Worm (Caenorhabditis elegans) whole organism, L4 larva: ENCODE data around the gene T23G5.2.

Experiments
- F10B5.3 ChIP-seq: sonication (generic microtip); optimal IDR thresholded peaks from 2 replicates; lab custom pipeline; 2016; ENCODE audit warnings: mild to moderate bottlenecking, missing genetic modification characterization, missing compliant biosample characterization
- F37D6.2 ChIP-seq: sonication (generic microtip); optimal IDR thresholded peaks from 2 replicates; lab custom pipeline; 2016; ENCODE audit warnings: mild to moderate bottlenecking, missing genetic modification characterization, missing compliant biosample characterization
- Y48G9A.11 ChIP-seq: fragments of 200-800 bp; sonication (Bioruptor generic); IDR thresholded peaks from 2 replicates; pipeline ENCODE4 v1.3.6; 2022; ENCODE audit warnings: missing genetic modification reagents, missing genetic modification characterization, missing compliant biosample characterization
- aha-1 ChIP-seq: fragments of 150-350 bp; peaks from one replicate; lab custom pipeline; 2014; ENCODE audit warnings: missing biosample characterization, missing genetic modification characterization
- ama-1 ChIP-seq: fragments of 150-350 bp; optimal IDR thresholded peaks from 2 replicates; lab custom pipeline; 2014; ENCODE audit warnings: inconsistent platforms, mixed read lengths
- daf-12 ChIP-seq: fragments of 150-350 bp; optimal IDR thresholded peaks from 2 replicates; lab custom pipeline; 2014; ENCODE audit warnings: missing biosample characterization, missing genetic modification reagents, missing genetic modification characterization
- daf-16 ChIP-seq, 3 experiments: sonication (generic microtip); optimal IDR thresholded peaks; 2 replicates each; lab custom pipeline; 2016 to 2017; ENCODE audit warnings: missing genetic modification characterization in 3 of 3, missing genetic modification reagents in 3 of 3, mild to moderate bottlenecking in 2 of 3, missing compliant biosample characterization in 2 of 3, missing biosample characterization in 1 of 3, moderate library complexity in 1 of 3
- dmd-6 ChIP-seq: fragments of 200-800 bp; sonication (Bioruptor generic); IDR thresholded peaks from 2 replicates; pipeline ENCODE4 v1.3.6; 2022; ENCODE audit warnings: missing genetic modification reagents, missing genetic modification characterization, missing compliant biosample characterization
- dpl-1 ChIP-seq: fragments of 150-350 bp; optimal IDR thresholded peaks from 2 replicates; lab custom pipeline; 2014; ENCODE audit warnings: missing biosample characterization, missing genetic modification reagents, missing genetic modification characterization
- dve-1 ChIP-seq: sonication (generic microtip); optimal IDR thresholded peaks from 2 replicates; lab custom pipeline; 2017; ENCODE audit warnings: antibody characterized with exemption, mild to moderate bottlenecking, missing genetic modification characterization, missing compliant biosample characterization; ENCODE audit not compliant: insufficient read depth
- egl-43 ChIP-seq: fragments of 200-800 bp; sonication (Bioruptor generic); IDR thresholded peaks from 2 replicates; pipeline ENCODE4 v1.3.6; 2022; ENCODE audit warnings: missing genetic modification reagents, missing genetic modification characterization, missing compliant biosample characterization
- fkh-10 ChIP-seq: fragments of 150-350 bp; optimal IDR thresholded peaks from 2 replicates; lab custom pipeline; 2014; ENCODE audit warnings: missing biosample characterization, missing genetic modification reagents, missing genetic modification characterization
- hif-1 ChIP-seq, 2 experiments: sonication (generic microtip); optimal IDR thresholded peaks; 2 replicates each; lab custom pipeline; 2016 to 2017; ENCODE audit warnings: missing compliant biosample characterization in 2 of 2, missing genetic modification characterization in 2 of 2, missing genetic modification reagents in 2 of 2, missing genotype in 2 of 2, mild to moderate bottlenecking in 1 of 2
- jun-1 ChIP-seq: fragments of 150-350 bp; optimal IDR thresholded peaks from 2 replicates; lab custom pipeline; 2014; ENCODE audit warnings: missing biosample characterization, missing genetic modification reagents, missing genetic modification characterization
- lin-1 ChIP-seq: fragments of 200-800 bp; sonication (Bioruptor generic); IDR thresholded peaks from 2 replicates; pipeline ENCODE4 v1.3.6; 2022; ENCODE audit warnings: missing genetic modification reagents, missing genetic modification characterization, missing compliant biosample characterization
- lin-38 ChIP-seq: fragments of 200-800 bp; sonication (Bioruptor generic); IDR thresholded peaks from 2 replicates; pipeline ENCODE4 v1.3.6; 2022; ENCODE audit warnings: missing genetic modification reagents, missing genetic modification characterization, missing compliant biosample characterization
- lin-39 ChIP-seq: fragments of 150-350 bp; optimal IDR thresholded peaks from 2 replicates; lab custom pipeline; 2014; ENCODE audit warnings: missing biosample characterization, missing genetic modification reagents, missing genetic modification characterization
- lir-3 ChIP-seq: sonication (generic microtip); optimal IDR thresholded peaks from 2 replicates; lab custom pipeline; 2016; ENCODE audit warnings: mild to moderate bottlenecking, missing genetic modification characterization, missing compliant biosample characterization
- madf-5 ChIP-seq, 2 experiments: fragments of 200-800 bp; sonication (Bioruptor generic); IDR thresholded peaks; 2 replicates each; pipeline ENCODE4 v1.3.6; 2022; ENCODE audit warnings: missing compliant biosample characterization in 2 of 2, missing genetic modification characterization in 2 of 2
- mes-2 ChIP-seq: sonication (generic microtip); optimal IDR thresholded peaks from 2 replicates; lab custom pipeline; 2016; ENCODE audit warnings: missing genotype, mild to moderate bottlenecking, missing genetic modification characterization, missing compliant biosample characterization; ENCODE audit not compliant: poor library complexity, severe bottlenecking
- nhr-102 ChIP-seq: sonication (generic microtip); optimal IDR thresholded peaks from 2 replicates; lab custom pipeline; 2016; ENCODE audit warnings: mild to moderate bottlenecking, missing genetic modification characterization, moderate library complexity, missing compliant biosample characterization
- nhr-111 ChIP-seq: fragments of 200-800 bp; sonication (Bioruptor generic); optimal IDR thresholded peaks from 2 replicates; lab custom pipeline; 2018; ENCODE audit warnings: mild to moderate bottlenecking, missing genetic modification characterization, missing compliant biosample characterization
- nhr-25 ChIP-seq: sonication (generic microtip); optimal IDR thresholded peaks from 2 replicates; lab custom pipeline; 2017; ENCODE audit warnings: missing genetic modification characterization, mild to moderate bottlenecking, missing compliant biosample characterization, antibody characterized with exemption, moderate library complexity, borderline replicate concordance; ENCODE audit not compliant: insufficient read depth
- nhr-28 ChIP-seq: fragments of 150-350 bp; optimal IDR thresholded peaks from 2 replicates; lab custom pipeline; 2014; ENCODE audit warnings: missing biosample characterization, missing genetic modification characterization
- nhr-6 ChIP-seq: fragments of 150-350 bp; optimal IDR thresholded peaks from 2 replicates; lab custom pipeline; 2014; ENCODE audit warnings: missing biosample characterization, missing genetic modification characterization
- nhr-77 ChIP-seq: fragments of 150-350 bp; optimal IDR thresholded peaks from 2 replicates; lab custom pipeline; 2014; ENCODE audit warnings: missing biosample characterization, missing genetic modification characterization
- saeg-2 ChIP-seq: fragments of 200-800 bp; sonication (Bioruptor generic); IDR thresholded peaks from 2 replicates; pipeline ENCODE4 v1.3.6; 2022; ENCODE audit warnings: missing genetic modification reagents, missing genetic modification characterization, missing compliant biosample characterization
- spr-1 ChIP-seq: sonication (generic microtip); optimal IDR thresholded peaks from 2 replicates; lab custom pipeline; 2016; ENCODE audit warnings: mild to moderate bottlenecking, missing genetic modification characterization, missing compliant biosample characterization
- tag-97 ChIP-seq: fragments of 200-800 bp; sonication (Bioruptor generic); IDR thresholded peaks from 2 replicates; pipeline ENCODE4 v1.3.6; 2022; ENCODE audit warnings: missing genetic modification characterization, missing compliant biosample characterization
- unc-130 ChIP-seq: sonication (generic microtip); optimal IDR thresholded peaks from 2 replicates; lab custom pipeline; 2016; ENCODE audit warnings: missing genetic modification reagents, missing genetic modification characterization, missing compliant biosample characterization
- unc-62 ChIP-seq, 3 experiments: fragments of 150-350 bp in 1 of 3; sonication (generic microtip); optimal IDR thresholded peaks in 2 of 3; peaks in 1 of 3; 1 replicate in 1 of 3; 2 replicates in 2 of 3; lab custom pipeline; 2014 to 2017; ENCODE audit warnings: missing biosample characterization in 3 of 3, missing genetic modification characterization in 3 of 3, missing genetic modification reagents in 3 of 3, missing genotype in 1 of 3
- ztf-11 ChIP-seq: fragments of 150-350 bp; optimal IDR thresholded peaks from 2 replicates; lab custom pipeline; 2014; ENCODE audit warnings: missing biosample characterization, missing genetic modification characterization

Gene T23G5.2

DNA sequence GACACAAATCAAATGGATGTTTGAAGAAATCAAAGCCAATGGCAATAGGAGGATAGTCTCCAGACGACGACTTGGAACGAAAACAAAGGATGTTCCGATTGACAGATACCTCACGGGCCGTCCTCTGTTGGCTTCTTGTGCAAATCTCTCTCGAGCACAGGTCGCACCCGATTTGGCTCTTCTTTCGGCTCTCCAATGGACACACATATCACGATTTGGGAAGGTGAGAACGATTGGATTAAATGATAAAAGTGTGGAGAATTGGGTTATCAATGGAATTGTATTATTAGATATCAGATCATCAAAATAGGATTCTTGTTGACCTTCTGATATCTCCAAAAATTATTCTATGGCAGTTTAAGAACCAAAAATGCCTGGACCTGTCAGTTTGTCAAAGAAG lies 29.9 kb downstream of the T23G5.2 start, which contains the start of gene ZC84.1:
Gene ZC84.1 (minus strand): TSS at position 101 of the 400 bp plus-strand sequence.
- TF ChIP-seq F37D6.2: no peak
- no peak for TF ChIP-seq madf-5 (GFP tag; IDR thresholded peaks at IDR 0.05; lab: Robert Waterston, UW)
- no peak for TF ChIP-seq lin-39 (tag; lab: Kevin White, UChicago)
- no peak for TF ChIP-seq jun-1 (tag; lab: Kevin White, UChicago)
- TF ChIP-seq ama-1: no peak
- TF ChIP-seq F10B5.3 (tag; lab: Kevin White, UChicago): no peak

DNA sequence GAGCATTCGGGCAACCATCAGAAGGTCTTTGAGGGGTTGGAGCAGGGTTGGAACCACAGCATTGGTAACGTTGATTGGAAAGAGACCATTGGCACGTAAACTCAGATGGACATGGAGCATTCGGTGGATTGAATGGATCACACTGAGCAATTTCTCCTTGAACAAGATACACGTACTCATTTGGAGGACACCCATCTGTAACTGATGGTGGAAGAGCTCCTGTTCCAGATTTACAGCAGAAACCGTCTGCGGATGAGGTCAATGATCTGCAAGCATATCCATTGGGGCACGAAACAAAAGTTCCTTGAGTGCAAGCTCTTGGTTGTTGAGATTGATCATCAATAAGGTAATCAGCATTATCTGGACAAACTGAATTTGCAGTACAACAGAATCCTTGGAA lies 34.2 kb downstream of the T23G5.2 start:
- no peak for TF ChIP-seq nhr-77
- TF ChIP-seq fkh-10 (GFP tag; lab: Kevin White, UChicago): no peak
- TF ChIP-seq nhr-25 (tag; lab: Kevin White, UChicago): no peak
- no peak for TF ChIP-seq nhr-6
- TF ChIP-seq unc-62 (GFP tag; optimal IDR thresholded peaks at IDR 0.05 in 1 of 2; lab: Kevin White, UChicago): peak in 1 of 2 experiments; percentile 92
- no peak for TF ChIP-seq unc-62 (tag; optimal IDR thresholded peaks at IDR 0.05; lab: Kevin White, UChicago)

DNA sequence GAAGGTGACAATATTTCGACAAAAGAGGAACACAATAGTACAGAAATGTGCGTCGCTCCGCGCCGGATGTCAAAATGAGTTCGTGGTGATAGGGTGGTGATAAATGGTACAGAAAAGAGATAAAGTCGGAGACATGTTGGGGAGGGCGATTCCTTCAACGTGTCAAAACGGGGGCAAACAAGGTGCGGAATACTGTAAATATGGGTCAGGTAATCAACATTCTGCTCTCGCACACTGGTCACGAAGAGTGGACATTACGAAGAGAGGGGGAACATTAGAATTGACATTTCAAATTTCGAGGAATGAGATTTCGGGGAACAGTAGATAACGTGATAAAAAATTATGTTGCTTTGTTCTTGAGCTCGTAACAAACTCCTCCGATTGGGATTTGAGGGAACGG lies 36.5 kb downstream of the T23G5.2 start, which contains the start of gene ZC84.6:
Gene ZC84.6 (minus strand): TSS at position 101 of the 400 bp plus-strand sequence.
- TF ChIP-seq lin-1 (GFP tag; lab: Robert Waterston, UW) (no peak), hif-1 (tag; optimal IDR thresholded peaks at IDR 0.05; lab: Kevin White, UChicago) (no peak), lin-38 (GFP tag; lab: Robert Waterston, UW) (no peak), tag-97 (GFP tag; lab: Robert Waterston, UW) (no peak), nhr-102 (tag; lab: Kevin White, UChicago) (no peak), daf-16 (GFP tag; optimal IDR thresholded peaks at IDR 0.05; lab: Kevin White, UChicago) (no peak), daf-16 (tag; optimal IDR thresholded peaks at IDR 0.05; lab: Kevin White, UChicago) (no peak), unc-130 (GFP tag; lab: Kevin White, UChicago) (no peak), daf-12 (tag; lab: Kevin White, UChicago) (no peak)

DNA sequence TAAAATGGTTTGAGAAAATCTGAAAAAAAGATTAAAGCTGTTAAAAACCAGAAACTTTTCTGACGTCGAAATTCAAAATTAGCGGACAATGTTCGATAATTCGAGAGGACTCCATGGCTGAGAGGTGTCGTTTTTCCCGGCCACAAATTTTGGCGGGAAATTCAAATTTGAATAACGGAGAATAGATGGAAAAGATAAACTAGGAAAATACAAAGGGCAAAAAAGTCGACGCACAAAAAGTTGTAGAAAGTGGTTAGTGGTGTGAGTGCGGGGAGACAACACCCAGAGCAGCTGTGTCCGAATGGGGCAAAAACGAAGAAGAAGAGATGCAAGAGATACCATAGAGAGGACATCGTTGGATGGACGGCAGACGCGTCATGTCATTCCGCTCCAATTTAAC lies 45.0 kb downstream of the T23G5.2 start, which contains the start of gene cls-3:
Gene cls-3 (minus strand): TSS at position 19 of the 400 bp plus-strand sequence.
- TF ChIP-seq lir-3 (no peak), mes-2 (tag; lab: Kevin White, UChicago) (peak; percentile 88), dpl-1 (GFP tag; lab: Kevin White, UChicago) (peak; percentile 90)

DNA sequence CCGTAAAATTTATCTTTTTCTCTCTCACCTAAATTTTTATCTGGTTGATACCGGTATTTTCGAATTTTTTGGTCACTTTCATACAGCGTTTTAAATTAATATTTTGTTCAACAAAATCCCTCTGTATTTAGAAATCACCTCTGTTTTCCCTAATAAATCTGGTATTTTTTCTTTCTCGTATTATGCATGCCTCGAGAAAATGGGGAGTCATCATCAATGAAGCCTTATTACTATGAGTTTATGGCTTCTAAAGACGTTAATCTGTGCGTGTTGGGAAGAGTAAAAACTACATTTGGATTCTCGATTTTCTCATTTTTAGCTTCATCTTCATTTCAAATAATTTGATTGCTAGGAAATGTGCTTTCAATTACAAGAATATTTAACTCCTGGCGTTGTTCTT lies 50.4 kb downstream of the T23G5.2 start, which contains the start of gene ZC84.7:
Gene ZC84.7 (plus strand): TSS at position 301 of the 400 bp plus-strand sequence.
- TF ChIP-seq saeg-2 (GFP tag; lab: Robert Waterston, UW) (no peak), ztf-11 (tag; lab: Kevin White, UChicago) (no peak), spr-1 (tag; lab: Kevin White, UChicago) (no peak), dve-1 (tag; lab: Kevin White, UChicago) (no peak), Y48G9A.11 (GFP tag; lab: Robert Waterston, UW) (no peak), nhr-28 (no peak), dmd-6 (GFP tag; lab: Robert Waterston, UW) (no peak), aha-1 (tag; lab: Kevin White, UChicago) (no peak), egl-43 (GFP tag; lab: Robert Waterston, UW) (no peak), nhr-111 (GFP tag; lab: Kevin White, UChicago) (no peak)
